Worm (Caenorhabditis elegans) whole organism, L4 larva: ENCODE data around the gene abhd-3.2.

Experiments used
- nhr-111 ChIP-seq: fragments of 200-800 bp; sonication (Bioruptor generic); optimal IDR thresholded peaks from 2 replicates; lab custom pipeline; 2018; ENCODE audit warnings: mild to moderate bottlenecking, missing genetic modification characterization, missing compliant biosample characterization
- unc-62 ChIP-seq, 3 experiments: fragments of 150-350 bp in 1 of 3; sonication (generic microtip); optimal IDR thresholded peaks in 2 of 3; peaks in 1 of 3; 1 replicate in 1 of 3; 2 replicates in 2 of 3; lab custom pipeline; 2014 to 2017; ENCODE audit warnings: missing biosample characterization in 3 of 3, missing genetic modification characterization in 3 of 3, missing genetic modification reagents in 3 of 3, missing genotype in 1 of 3

Gene abhd-3.2

DNA sequence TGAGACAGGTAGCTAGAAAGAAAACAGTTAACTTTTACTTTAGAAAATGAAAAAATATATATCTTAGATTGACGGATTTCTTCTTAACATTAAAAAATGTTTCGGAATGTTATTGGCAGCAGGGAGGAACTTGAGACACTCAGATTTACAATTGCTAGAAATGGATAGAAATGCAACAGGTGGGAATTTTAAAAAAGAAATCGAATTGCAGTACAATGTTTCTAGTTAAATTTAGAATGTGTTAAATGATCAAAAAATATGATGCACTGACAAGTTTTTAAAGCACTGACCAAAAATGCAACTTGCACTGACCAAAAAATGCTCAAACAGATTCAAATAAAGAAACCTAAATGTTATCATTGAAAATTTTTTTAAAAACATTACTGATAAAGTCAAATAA, 51.7 kb downstream of the abhd-3.2 start:
- TF ChIP-seq nhr-111 (GFP tag; lab: Kevin White, UChicago): no peak
- peak in 1 of 2 experiments; percentile 91 for TF ChIP-seq unc-62 (GFP tag; optimal IDR thresholded peaks at IDR 0.05 in 1 of 2; lab: Kevin White, UChicago)
- no peak for TF ChIP-seq unc-62 (tag; optimal IDR thresholded peaks at IDR 0.05; lab: Kevin White, UChicago)
